Fruit fly (Drosophila melanogaster) whole organism, pupa: ENCODE data around the gene Cp36.

Experiments
- CG10348 ChIP-seq: fragments of 200-800 bp; sonication (Bioruptor generic); IDR thresholded peaks from 2 replicates; pipeline ENCODE4 v1.3.6; 2022; ENCODE audit warnings: missing biosample characterization, missing genetic modification characterization
- CG12605 ChIP-seq: fragments of 200-800 bp; sonication (Bioruptor generic); IDR thresholded peaks from 2 replicates; pipeline ENCODE4 v1.3.6; 2022; ENCODE audit warnings: missing biosample characterization, missing genetic modification characterization
- CG13204 ChIP-seq: fragments of 200-800 bp; sonication (Bioruptor generic); optimal IDR thresholded peaks from 2 replicates; lab custom pipeline; 2018; ENCODE audit warnings: missing biosample characterization, mild to moderate bottlenecking, missing genetic modification characterization, moderate library complexity
- CG14655 ChIP-seq: fragments of 200-800 bp; sonication (Bioruptor generic); optimal IDR thresholded peaks from 3 replicates; lab custom pipeline; 2017; ENCODE audit warnings: mild to moderate bottlenecking, missing biosample characterization, missing genetic modification reagents, missing genetic modification characterization
- CG15710 ChIP-seq: fragments of 200-800 bp; sonication (Bioruptor generic); optimal IDR thresholded peaks from 2 replicates; lab custom pipeline; 2018; ENCODE audit warnings: missing biosample characterization, mild to moderate bottlenecking, missing genetic modification characterization, moderate library complexity
- CG17806 ChIP-seq: fragments of 200-800 bp; sonication (Bioruptor generic); optimal IDR thresholded peaks from 2 replicates; lab custom pipeline; 2018; ENCODE audit warnings: missing biosample characterization, mild to moderate bottlenecking, missing genetic modification characterization, moderate library complexity
- CG32121 ChIP-seq: fragments of 200-800 bp; sonication (Bioruptor generic); IDR thresholded peaks from 2 replicates; pipeline ENCODE4 v1.3.6; 2022; ENCODE audit warnings: missing biosample characterization, missing genetic modification characterization
- CG34367 ChIP-seq: fragments of 200-800 bp; sonication (Bioruptor generic); optimal IDR thresholded peaks from 2 replicates; lab custom pipeline; 2018; ENCODE audit warnings: missing biosample characterization, mild to moderate bottlenecking, missing genetic modification characterization
- CG4496 ChIP-seq: fragments of 200-800 bp; sonication (Bioruptor generic); IDR thresholded peaks from 3 replicates; pipeline ENCODE4 v1.3.6; 2022; ENCODE audit warnings: missing biosample characterization, missing genetic modification characterization
- CG8159 ChIP-seq: fragments of 200-800 bp; sonication (Bioruptor generic); optimal IDR thresholded peaks from 3 replicates; lab custom pipeline; 2018; ENCODE audit warnings: missing biosample characterization, mild to moderate bottlenecking, missing genetic modification characterization, moderate library complexity
- CG8301 ChIP-seq: fragments of 200-800 bp; sonication (Bioruptor generic); optimal IDR thresholded peaks from 2 replicates; lab custom pipeline; 2018; ENCODE audit warnings: missing biosample characterization, mild to moderate bottlenecking, missing genetic modification characterization
- CG9948 ChIP-seq: fragments of 200-800 bp; sonication (Bioruptor generic); optimal IDR thresholded peaks from 2 replicates; lab custom pipeline; 2018; ENCODE audit warnings: missing biosample characterization, mild to moderate bottlenecking, missing genetic modification characterization, moderate library complexity
- D1 ChIP-seq: fragments of 200-800 bp; sonication (Bioruptor generic); optimal IDR thresholded peaks from 2 replicates; lab custom pipeline; 2018; ENCODE audit warnings: missing biosample characterization, mild to moderate bottlenecking, missing genetic modification characterization, moderate library complexity
- EcR ChIP-seq: fragments of 200-800 bp; sonication (Bioruptor generic); optimal IDR thresholded peaks from 3 replicates; lab custom pipeline; 2019; ENCODE audit warnings: missing biosample characterization, missing genetic modification characterization, mild to moderate bottlenecking, moderate library complexity, missing genetic modification reagents
- Ets98B ChIP-seq: fragments of 200-800 bp; sonication (Bioruptor generic); IDR thresholded peaks from 2 replicates; pipeline ENCODE4 v1.3.6; 2022; ENCODE audit warnings: missing biosample characterization, missing genetic modification characterization
- Pif1A ChIP-seq: fragments of 200-800 bp; sonication (Bioruptor generic); optimal IDR thresholded peaks from 3 replicates; lab custom pipeline; 2016; ENCODE audit warnings: missing biosample characterization, missing genetic modification characterization
- Pif1B ChIP-seq: fragments of 200-800 bp; sonication (Bioruptor generic); optimal IDR thresholded peaks from 3 replicates; lab custom pipeline; 2016; ENCODE audit warnings: missing biosample characterization, missing genetic modification characterization
- Snoo ChIP-seq: fragments of 200-800 bp; sonication (Bioruptor generic); optimal IDR thresholded peaks from 3 replicates; lab custom pipeline; 2017; ENCODE audit warnings: missing biosample characterization, mild to moderate bottlenecking, missing genetic modification characterization, inconsistent platforms
- fd96Ca ChIP-seq: fragments of 200-800 bp; sonication (Bioruptor generic); IDR thresholded peaks from 3 replicates; pipeline ENCODE4 v1.3.6; 2022; ENCODE audit warnings: missing biosample characterization, missing genetic modification characterization
- gl ChIP-seq: fragments of 200-800 bp; sonication (Bioruptor generic); optimal IDR thresholded peaks from 2 replicates; lab custom pipeline; 2018; ENCODE audit warnings: missing biosample characterization, mild to moderate bottlenecking, missing genetic modification characterization
- rn ChIP-seq: fragments of 200-800 bp; sonication (Bioruptor generic); IDR thresholded peaks from 2 replicates; pipeline ENCODE4 v1.3.6; 2022; ENCODE audit warnings: missing biosample characterization, missing genetic modification characterization

The Cp36 gene

dm6 chrX:8452163-8452562, 27.0 kb upstream of the Cp36 start:
- TF ChIP-seq rn: no peak
- no peak for TF ChIP-seq Pif1A (GFP tag; lab: Kevin White, UChicago)
- no peak for TF ChIP-seq CG8301 (tag; lab: Kevin White, UChicago)
- TF ChIP-seq CG10348 (GFP tag; lab: Robert Waterston, UW): no peak
- TF ChIP-seq gl: no peak
- no peak for TF ChIP-seq CG12605
- TF ChIP-seq Pif1B (GFP tag; lab: Kevin White, UChicago): no peak
- TF ChIP-seq CG9948 (tag; lab: Kevin White, UChicago): no peak

dm6 chrX:8455019-8455555, 24.0 kb upstream of the Cp36 start, which contains the start of gene org-1:
Gene org-1 (minus strand): TSS chrX:8455069.
- TF ChIP-seq rn: peak; percentile 92
- no peak for TF ChIP-seq D1 (tag; lab: Kevin White, UChicago)
- peak; percentile 86 for TF ChIP-seq gl
- TF ChIP-seq CG17806 (tag; lab: Kevin White, UChicago): peak; percentile 93
- TF ChIP-seq Ets98B (GFP tag; lab: Robert Waterston, UW): peak; percentile 94
- TF ChIP-seq Snoo (tag; lab: Kevin White, UChicago): peak; percentile 72
- peak; percentile 93 for TF ChIP-seq CG8159
- TF ChIP-seq CG13204 (GFP tag; lab: Kevin White, UChicago): peak; percentile 81
- TF ChIP-seq fd96Ca (GFP tag; lab: Robert Waterston, UW): peak; percentile 94
- TF ChIP-seq CG10348 (GFP tag; lab: Robert Waterston, UW): peak; percentile 81
- TF ChIP-seq CG34367: peak; percentile 93
- TF ChIP-seq CG8301 (tag; lab: Kevin White, UChicago): peak; percentile 89
- TF ChIP-seq CG9948 (tag; lab: Kevin White, UChicago): peak; percentile 93
- no peak for TF ChIP-seq EcR (GFP tag; lab: Kevin White, UChicago)
- peak; percentile 90 for TF ChIP-seq CG32121 (GFP tag; lab: Robert Waterston, UW)
- TF ChIP-seq Pif1B (GFP tag; lab: Kevin White, UChicago): peak; percentile 86
- TF ChIP-seq CG14655 (GFP tag; lab: Kevin White, UChicago): peak; percentile 92
- TF ChIP-seq CG12605: peak; percentile 94
- TF ChIP-seq CG15710 (tag; lab: Kevin White, UChicago): peak; percentile 94
- peak; percentile 97 for TF ChIP-seq CG4496 (GFP tag; lab: Robert Waterston, UW)
- peak; percentile 89 for TF ChIP-seq Pif1A (GFP tag; lab: Kevin White, UChicago)

- TF ChIP-seq CG32121 (GFP tag; lab: Robert Waterston, UW): no peak
- no peak for TF ChIP-seq CG34367
- TF ChIP-seq CG9948 (tag; lab: Kevin White, UChicago): no peak
- no peak for TF ChIP-seq CG8159
- no peak for TF ChIP-seq Snoo (tag; lab: Kevin White, UChicago)
- TF ChIP-seq CG13204 (GFP tag; lab: Kevin White, UChicago): no peak
- no peak for TF ChIP-seq Pif1B (GFP tag; lab: Kevin White, UChicago)
- TF ChIP-seq rn: no peak
- no peak for TF ChIP-seq CG15710 (tag; lab: Kevin White, UChicago)
- no peak for TF ChIP-seq D1 (tag; lab: Kevin White, UChicago)
- no peak for TF ChIP-seq gl
- no peak for TF ChIP-seq fd96Ca (GFP tag; lab: Robert Waterston, UW)
- no peak for TF ChIP-seq CG17806 (tag; lab: Kevin White, UChicago)
These were observed 21.6 kb upstream of the Cp36 start, which contains the start of gene CG32713 for dm6 chrX:8457532-8457931. Gene CG32713 (minus strand): TSS chrX:8457632.

dm6 chrX:8459452-8460040, 19.6 kb upstream of the Cp36 start:
- TF ChIP-seq CG34367 (no peak), gl (peak; percentile 35)

dm6 chrX:8460232-8460631, 18.9 kb upstream of the Cp36 start:
- TF ChIP-seq CG32121 (GFP tag; lab: Robert Waterston, UW) (no peak), gl (no peak), Pif1B (GFP tag; lab: Kevin White, UChicago) (no peak), Snoo (tag; lab: Kevin White, UChicago) (no peak), CG10348 (GFP tag; lab: Robert Waterston, UW) (no peak), Pif1A (GFP tag; lab: Kevin White, UChicago) (no peak), Ets98B (GFP tag; lab: Robert Waterston, UW) (no peak), CG8301 (tag; lab: Kevin White, UChicago) (no peak), CG8159 (no peak), CG12605 (no peak), rn (no peak), CG15710 (tag; lab: Kevin White, UChicago) (no peak)

dm6 chrX:8460686-8461085, 18.4 kb upstream of the Cp36 start, which contains the start of gene CG15347:
Gene CG15347 (minus strand): TSS chrX:8460898.
- no peak for TF ChIP-seq EcR (GFP tag; lab: Kevin White, UChicago)
- TF ChIP-seq CG32121 (GFP tag; lab: Robert Waterston, UW): no peak
- TF ChIP-seq CG15710 (tag; lab: Kevin White, UChicago): no peak
- no peak for TF ChIP-seq CG4496 (GFP tag; lab: Robert Waterston, UW)
- TF ChIP-seq Ets98B (GFP tag; lab: Robert Waterston, UW): no peak
- TF ChIP-seq Pif1B (GFP tag; lab: Kevin White, UChicago): no peak
- no peak for TF ChIP-seq fd96Ca (GFP tag; lab: Robert Waterston, UW)
- no peak for TF ChIP-seq Snoo (tag; lab: Kevin White, UChicago)
